Worm (Caenorhabditis elegans) whole organism, late embryonic: Measurements from ENCODE around the gene ufd-1.

Experiments
- pha-4 ChIP-seq: fragments of 150-350 bp; optimal IDR thresholded peaks from 2 replicates; lab custom pipeline; 2018; ENCODE audit warnings: missing biosample characterization, missing genetic modification reagents, missing genetic modification characterization
- unc-86 ChIP-seq: sonication (generic microtip); optimal IDR thresholded peaks from 2 replicates; lab custom pipeline; 2016; ENCODE audit warnings: missing genetic modification characterization, missing compliant biosample characterization

DNA sequence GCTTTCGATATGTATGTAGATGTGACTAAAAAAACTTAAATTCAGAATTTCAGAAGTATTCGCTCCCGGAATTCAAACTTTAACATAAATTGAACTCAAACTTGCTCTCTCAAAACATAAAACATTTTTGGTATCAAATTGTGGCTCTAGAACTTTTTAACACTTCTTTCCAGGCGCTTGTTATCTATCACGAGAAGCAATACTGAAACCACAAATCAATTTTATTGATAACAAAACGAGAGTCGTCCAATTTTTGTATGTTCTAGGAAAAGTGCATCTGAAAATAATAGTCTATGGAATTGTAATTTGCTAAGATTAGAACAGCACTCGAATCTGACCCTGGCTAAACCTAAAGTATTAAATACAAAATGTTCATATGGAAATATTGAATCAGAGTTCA is 48.2 kb upstream of the ufd-1 start:
- TF ChIP-seq unc-86 (no peak), pha-4 (tag; lab: Kevin White, UChicago) (no peak)
